Worm (Caenorhabditis elegans): Measurements from ENCODE around the gene srt-40.

ce11 chrV:2206801-2207200, 720 bp upstream of the srt-40 start, which contains the start of gene svh-11:
- TF ChIP-seq fkh-10 (GFP tag; optimal IDR thresholded peaks at IDR 0.05) (no peak), snpc-4 (tag; optimal IDR thresholded peaks at IDR 0.05) (no peak), lin-13 (GFP tag; optimal IDR thresholded peaks at IDR 0.05) (no peak), ztf-11 (tag; optimal IDR thresholded peaks at IDR 0.05) (no peak), lin-39 (tag; optimal IDR thresholded peaks at IDR 0.05) (no peak), hlh-11 (tag; optimal IDR thresholded peaks at IDR 0.05) (no peak), daf-19 (GFP tag; conservative IDR thresholded peaks at IDR 0.05) (no peak), nhr-76 (tag; optimal IDR thresholded peaks at IDR 0.05) (no peak)
